Worm (Caenorhabditis elegans): ENCODE results near the gene R07H5.11.

- TF ChIP-seq lin-39 (tag; optimal IDR thresholded peaks at IDR 0.05) (no peak), nhr-76 (tag; optimal IDR thresholded peaks at IDR 0.05) (no peak)
Observed at ce11 chrIV:11164831-11165230, 37.7 kb upstream of the R07H5.11 start, which contains the start of gene C08F8.6.
